2 fruit fly cellular contexts compared by ENCODE assay signal in genomic region chr3R:9427328-9427727, dm6.
TF ChIP-seq lines count a peak whose summit lies in the region.

No protein-coding gene starts in this region.

- TF ChIP-seq CTCF in whole organism, embryonic (GFP tag; optimal IDR thresholded peaks at IDR 0.05; lab: Kevin White, UChicago): no peak

TF ChIP-seq in whole organism, embryonic, 481 proteins besides CTCF, POLR2A, EP300 and RAD21:
- TF ChIP-seq CG14441 (GFP tag; IDR thresholded peaks at IDR 0.05; lab: Robert Waterston, UW) (no peak), CG2199 (GFP tag; IDR thresholded peaks at IDR 0.05; lab: Robert Waterston, UW) (peak; percentile 15; the same call in 1 of the 3 replicates), tll (GFP tag; optimal IDR thresholded peaks at IDR 0.05; lab: Kevin White, UChicago) (peak in 1 of 2 experiments; percentile 53), NK7.1 (GFP tag; optimal IDR thresholded peaks at IDR 0.05; lab: Kevin White, UChicago) (no peak), ac (GFP tag; optimal IDR thresholded peaks at IDR 0.05; lab: Kevin White, UChicago) (peak; percentile 3), Trl (optimal IDR thresholded peaks at IDR 0.05; lab: Kevin White, UChicago) (peak in 1 of 2 experiments; percentile 5), Trl (GFP tag; optimal IDR thresholded peaks at IDR 0.05; lab: Kevin White, UChicago) (no peak), CG15479 (GFP tag; optimal IDR thresholded peaks at IDR 0.05; lab: Kevin White, UChicago) (peak; percentile 18), Med (GFP tag; lab: Kevin White, UChicago) (peak; percentile 20), chn (GFP tag; optimal IDR thresholded peaks at IDR 0.05; lab: Kevin White, UChicago) (no peak), Hmx (GFP tag; optimal IDR thresholded peaks at IDR 0.05; lab: Kevin White, UChicago) (no peak), CG6654 (GFP tag; optimal IDR thresholded peaks at IDR 0.05; lab: Kevin White, UChicago) (no peak), cad (GFP tag; optimal IDR thresholded peaks at IDR 0.05; lab: Kevin White, UChicago) (no peak), zfh2 (GFP tag; optimal IDR thresholded peaks at IDR 0.05; lab: Kevin White, UChicago) (no peak), Neu2 (GFP tag; optimal IDR thresholded peaks at IDR 0.05; lab: Kevin White, UChicago; ENCODE audit: borderline replicate concordance) (peak; percentile 2)
TF ChIP-seq in whole organism, embryonic: peak in this region for 7.

TF ChIP-seq in whole organism, prepupa, 60 proteins besides CTCF, POLR2A, EP300 and RAD21:
- no peak for TF ChIP-seq Met (GFP tag; optimal IDR thresholded peaks at IDR 0.05; lab: Kevin White, UChicago)
- peak; percentile 61 for TF ChIP-seq fkh (GFP tag; optimal IDR thresholded peaks at IDR 0.05; lab: Kevin White, UChicago)
